Fruit fly (Drosophila melanogaster): Measurements from ENCODE around the gene Scsalpha1.
A peak's percentile ranks its signal among the peaks of the same experiment; 100 is the strongest.

Gene Scsalpha1

DNA sequence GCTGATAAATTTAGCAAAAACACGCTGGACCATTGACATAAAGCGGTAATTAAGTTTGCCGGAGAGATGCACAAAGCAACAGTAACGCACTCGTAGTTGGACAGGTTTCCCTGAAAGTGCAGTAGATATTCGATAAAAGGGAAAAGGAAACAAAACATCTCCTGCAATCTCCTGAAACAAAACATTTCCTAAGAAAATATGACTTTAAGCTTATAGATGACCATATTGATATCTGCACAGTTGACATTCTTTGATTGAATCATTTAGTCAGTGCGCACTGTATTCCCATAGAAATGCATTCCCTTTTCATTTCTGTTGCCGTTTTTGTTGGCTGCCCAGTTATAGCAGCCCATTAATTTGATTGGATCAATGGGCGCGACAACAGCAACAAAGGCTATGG, 38.8 kb downstream of the Scsalpha1 start (continued):
- TF ChIP-seq CHES-1-like (GFP tag; optimal IDR thresholded peaks at IDR 0.05): peak; percentile 5
- no peak for TF ChIP-seq Elba2 (GFP tag; optimal IDR thresholded peaks at IDR 0.05)
- TF ChIP-seq gcm (GFP tag; optimal IDR thresholded peaks at IDR 0.05): peak; percentile 34
- no peak for TF ChIP-seq danr (GFP tag; IDR thresholded peaks at IDR 0.05)
- peak; percentile 75 for TF ChIP-seq Oli (tag; optimal IDR thresholded peaks at IDR 0.05)
- no peak for TF ChIP-seq scrt (GFP tag; optimal IDR thresholded peaks at IDR 0.05)
- TF ChIP-seq CG1602 (GFP tag; optimal IDR thresholded peaks at IDR 0.05): peak; percentile 50
- no peak for TF ChIP-seq tap (tag; optimal IDR thresholded peaks at IDR 0.05)
- no peak for TF ChIP-seq BEAF-32 (GFP tag; optimal IDR thresholded peaks at IDR 0.05)
- TF ChIP-seq zen2 (GFP tag; IDR thresholded peaks at IDR 0.05; ENCODE audit: partially characterized antibody): no peak
- TF ChIP-seq CG10267 (tag; optimal IDR thresholded peaks at IDR 0.05): peak; percentile 22
- TF ChIP-seq row (GFP tag; IDR thresholded peaks at IDR 0.05): peak; percentile 60
- no peak for TF ChIP-seq tll (GFP tag; optimal IDR thresholded peaks at IDR 0.05)
- TF ChIP-seq crc (GFP tag; optimal IDR thresholded peaks at IDR 0.05): no peak
- TF ChIP-seq CG15269 (tag; optimal IDR thresholded peaks at IDR 0.05): peak; percentile 43
- peak; percentile 89 for TF ChIP-seq grau (tag; optimal IDR thresholded peaks at IDR 0.05)
- no peak; the same call in 1 of the 2 replicates for TF ChIP-seq CG4730 (GFP tag; IDR thresholded peaks at IDR 0.05)
- TF ChIP-seq run (tag; optimal IDR thresholded peaks at IDR 0.05): peak; percentile 2
- TF ChIP-seq Hr51 (GFP tag; optimal IDR thresholded peaks at IDR 0.05): peak in 1 of 2 experiments; percentile 55
- TF ChIP-seq en (GFP tag; optimal IDR thresholded peaks at IDR 0.05): no peak
- no peak for TF ChIP-seq CrebB (tag; optimal IDR thresholded peaks at IDR 0.05)
- TF ChIP-seq Atf3 (GFP tag; optimal IDR thresholded peaks at IDR 0.05): peak; percentile 21
- no peak for TF ChIP-seq Trl (optimal IDR thresholded peaks at IDR 0.05)
- peak; percentile 1 for TF ChIP-seq Trl (GFP tag; optimal IDR thresholded peaks at IDR 0.05)
- TF ChIP-seq ab (GFP tag; optimal IDR thresholded peaks at IDR 0.05): peak; percentile 62
- TF ChIP-seq CG2199 (GFP tag; IDR thresholded peaks at IDR 0.05): no peak
- TF ChIP-seq ftz-f1 (GFP tag; optimal IDR thresholded peaks at IDR 0.05): no peak
- TF ChIP-seq NFAT (GFP tag; IDR thresholded peaks at IDR 0.05): no peak
- no peak for TF ChIP-seq Lim3 (GFP tag; IDR thresholded peaks at IDR 0.05)
- TF ChIP-seq br (optimal IDR thresholded peaks at IDR 0.05): no peak
- peak; percentile 39; the same call in 1 of the 2 replicates for TF ChIP-seq CG10366 (GFP tag; IDR thresholded peaks at IDR 0.05)
- 0 out of 3 replicates have a peak, but pooled peaks have one; percentile 43 for TF ChIP-seq dysf (GFP tag; IDR thresholded peaks at IDR 0.05)
- peak; percentile 50 for TF ChIP-seq ap (GFP tag; IDR thresholded peaks at IDR 0.05)
- TF ChIP-seq CG17328 (GFP tag; IDR thresholded peaks at IDR 0.05): peak; percentile 73
- no peak for TF ChIP-seq CG18764 (GFP tag; optimal IDR thresholded peaks at IDR 0.05)
- TF ChIP-seq slbo (GFP tag; IDR thresholded peaks at IDR 0.05): no peak
- no peak for TF ChIP-seq kay (GFP tag; optimal IDR thresholded peaks at IDR 0.05)
- peak in 1 of 2 experiments; percentile 62 for TF ChIP-seq dpn (GFP tag; optimal IDR thresholded peaks at IDR 0.05)
- peak; percentile 36 for TF ChIP-seq twi (tag; optimal IDR thresholded peaks at IDR 0.05)
- TF ChIP-seq CG17385 (GFP tag; optimal IDR thresholded peaks at IDR 0.05): peak; percentile 46
- peak; percentile 28 for TF ChIP-seq nerfin-1 (tag; optimal IDR thresholded peaks at IDR 0.05)
- TF ChIP-seq zen (tag; optimal IDR thresholded peaks at IDR 0.05): peak; percentile 35
- no peak for TF ChIP-seq CG2120 (GFP tag; optimal IDR thresholded peaks at IDR 0.05)
- 0 out of 3 replicates have a peak, but pooled peaks have one; percentile 34 for TF ChIP-seq ase (GFP tag; IDR thresholded peaks at IDR 0.05)
- no peak for TF ChIP-seq CG10321 (GFP tag; IDR thresholded peaks at IDR 0.05)
- TF ChIP-seq onecut (GFP tag; IDR thresholded peaks at IDR 0.05): peak; percentile 40
- peak; percentile 34 for TF ChIP-seq CG2678 (tag; optimal IDR thresholded peaks at IDR 0.05)
- TF ChIP-seq CG10431 (GFP tag; optimal IDR thresholded peaks at IDR 0.05): no peak
- no peak for TF ChIP-seq CG10654 (GFP tag; optimal IDR thresholded peaks at IDR 0.05)
- TF ChIP-seq ato (GFP tag; IDR thresholded peaks at IDR 0.05; ENCODE audit: partially characterized antibody): no peak
- no peak for TF ChIP-seq GATAe (GFP tag; conservative IDR thresholded peaks at IDR 0.05)

Data from whole organism, embryonic.